Worm (Caenorhabditis elegans) whole organism, L3 larva: ENCODE data around the gene F57A8.7.

Source experiments
- R02D3.7 ChIP-seq: fragments of 150-350 bp; optimal IDR thresholded peaks from 2 replicates; lab custom pipeline; 2014; ENCODE audit warnings: missing biosample characterization, missing genetic modification characterization
- ZK546.5 ChIP-seq: sonication (generic microtip); optimal IDR thresholded peaks from 2 replicates; lab custom pipeline; 2017; ENCODE audit warnings: missing biosample characterization, missing genetic modification characterization
- aly-2 ChIP-seq: fragments of 150-350 bp; optimal IDR thresholded peaks from 2 replicates; lab custom pipeline; 2014; ENCODE audit warnings: missing biosample characterization, missing genetic modification characterization
- ama-1 ChIP-seq: fragments of 150-350 bp; optimal IDR thresholded peaks from 2 replicates; lab custom pipeline; 2018
- ceh-16 ChIP-seq: sonication (generic microtip); optimal IDR thresholded peaks from 2 replicates; lab custom pipeline; 2017; ENCODE audit warnings: missing biosample characterization, missing genetic modification characterization
- ceh-28 ChIP-seq: fragments of 150-350 bp; optimal IDR thresholded peaks from 2 replicates; lab custom pipeline; 2014; ENCODE audit warnings: missing biosample characterization, missing genetic modification reagents, missing genetic modification characterization
- ceh-82 ChIP-seq: fragments of 150-350 bp; optimal IDR thresholded peaks from 2 replicates; lab custom pipeline; 2014; ENCODE audit warnings: missing biosample characterization, missing genetic modification characterization
- ceh-9 ChIP-seq: sonication (generic microtip); optimal IDR thresholded peaks from 2 replicates; lab custom pipeline; 2018; ENCODE audit warnings: missing biosample characterization, missing genetic modification characterization
- daf-12 ChIP-seq: fragments of 150-350 bp; optimal IDR thresholded peaks from 2 replicates; lab custom pipeline; 2014; ENCODE audit warnings: missing biosample characterization, missing genetic modification reagents, missing genetic modification characterization
- egl-27 ChIP-seq: sonication (generic microtip); optimal IDR thresholded peaks from 4 replicates; lab custom pipeline; 2017; ENCODE audit warnings: missing biosample characterization, missing genetic modification reagents, missing genetic modification characterization
- egl-5 ChIP-seq: fragments of 150-350 bp; optimal IDR thresholded peaks from 2 replicates; lab custom pipeline; 2017; ENCODE audit warnings: missing biosample characterization, missing genetic modification reagents, missing genetic modification characterization, inconsistent platforms
- elt-1 ChIP-seq: fragments of 150-350 bp; optimal IDR thresholded peaks from 2 replicates; lab custom pipeline; 2014; ENCODE audit warnings: missing biosample characterization, missing genetic modification characterization
- elt-2 ChIP-seq: sonication (generic microtip); optimal IDR thresholded peaks from 2 replicates; lab custom pipeline; 2016; ENCODE audit warnings: missing genetic modification reagents, mild to moderate bottlenecking, missing genetic modification characterization, missing compliant biosample characterization
- elt-3 ChIP-seq, 3 experiments: fragments of 150-350 bp in 1 of 3; sonication (generic microtip) in 2 of 3; optimal IDR thresholded peaks; 2 replicates in 2 of 3; 4 replicates in 1 of 3; lab custom pipeline; 2014 to 2017; ENCODE audit warnings: missing biosample characterization in 3 of 3, missing genetic modification characterization in 3 of 3
- eor-1 ChIP-seq, 2 experiments: fragments of 150-350 bp; optimal IDR thresholded peaks; 2 replicates each; lab custom pipeline; 2014 to 2018; ENCODE audit warnings: missing biosample characterization in 2 of 2, missing genetic modification characterization in 2 of 2
- fkh-10 ChIP-seq: sonication (generic microtip); optimal IDR thresholded peaks from 2 replicates; lab custom pipeline; 2017; ENCODE audit warnings: missing biosample characterization, missing genetic modification reagents, missing genetic modification characterization
- fkh-2 ChIP-seq: fragments of 150-350 bp; optimal IDR thresholded peaks from 2 replicates; lab custom pipeline; 2014; ENCODE audit warnings: missing biosample characterization, missing genetic modification reagents, missing genetic modification characterization
- fos-1 ChIP-seq: fragments of 150-350 bp; optimal IDR thresholded peaks from 2 replicates; lab custom pipeline; 2014; ENCODE audit warnings: missing biosample characterization, missing genetic modification characterization
- hmg-11 ChIP-seq: sonication (generic microtip); optimal IDR thresholded peaks from 2 replicates; lab custom pipeline; 2016; ENCODE audit warnings: missing genetic modification characterization, missing compliant biosample characterization
- jun-1 ChIP-seq: fragments of 150-350 bp; optimal IDR thresholded peaks from 2 replicates; lab custom pipeline; 2014; ENCODE audit warnings: missing biosample characterization, missing genetic modification reagents, missing genetic modification characterization
- lin-15B ChIP-seq: fragments of 150-350 bp; optimal IDR thresholded peaks from 2 replicates; lab custom pipeline; 2014; ENCODE audit warnings: missing biosample characterization, missing genetic modification characterization
- lin-39 ChIP-seq: fragments of 150-350 bp; optimal IDR thresholded peaks from 2 replicates; lab custom pipeline; 2018; ENCODE audit warnings: missing biosample characterization, missing genetic modification reagents, missing genetic modification characterization
- lsy-12 ChIP-seq: sonication (generic microtip); optimal IDR thresholded peaks from 2 replicates; lab custom pipeline; 2016; ENCODE audit warnings: mild to moderate bottlenecking, missing genetic modification characterization, missing compliant biosample characterization
- mdl-1 ChIP-seq: fragments of 150-350 bp; optimal IDR thresholded peaks from 2 replicates; lab custom pipeline; 2014; ENCODE audit warnings: missing biosample characterization, missing genetic modification characterization
- mml-1 ChIP-seq: fragments of 150-350 bp; sonication (generic microtip); optimal IDR thresholded peaks from 3 replicates; lab custom pipeline; 2014; ENCODE audit warnings: missing biosample characterization, missing genetic modification characterization
- nfya-1 ChIP-seq: sonication (generic microtip); optimal IDR thresholded peaks from 2 replicates; lab custom pipeline; 2017; ENCODE audit warnings: missing genetic modification characterization, mild to moderate bottlenecking, missing compliant biosample characterization, antibody characterized with exemption, moderate library complexity; ENCODE audit not compliant: insufficient read depth
- nhr-11 ChIP-seq: fragments of 150-350 bp; optimal IDR thresholded peaks from 2 replicates; lab custom pipeline; 2014; ENCODE audit warnings: missing biosample characterization, missing genetic modification characterization
- nhr-12 ChIP-seq: fragments of 150-350 bp; optimal IDR thresholded peaks from 2 replicates; lab custom pipeline; 2014; ENCODE audit warnings: missing biosample characterization, missing genetic modification characterization
- nhr-23 ChIP-seq: fragments of 150-350 bp; optimal IDR thresholded peaks from 2 replicates; lab custom pipeline; 2014; ENCODE audit warnings: missing biosample characterization, missing genetic modification reagents, missing genetic modification characterization
- nhr-237 ChIP-seq: fragments of 150-350 bp; optimal IDR thresholded peaks from 2 replicates; lab custom pipeline; 2014; ENCODE audit warnings: missing biosample characterization, missing genetic modification characterization
- nhr-25 ChIP-seq: sonication (generic microtip); optimal IDR thresholded peaks from 2 replicates; lab custom pipeline; 2017; ENCODE audit warnings: missing biosample characterization, missing genetic modification characterization
- nhr-28 ChIP-seq: fragments of 150-350 bp; optimal IDR thresholded peaks from 2 replicates; lab custom pipeline; 2014; ENCODE audit warnings: missing biosample characterization, missing genetic modification characterization
- nhr-43 ChIP-seq: sonication (generic microtip); optimal IDR thresholded peaks from 2 replicates; lab custom pipeline; 2016; ENCODE audit warnings: mild to moderate bottlenecking, missing genetic modification characterization, missing compliant biosample characterization; ENCODE audit not compliant: poor library complexity, severe bottlenecking
- nhr-67 ChIP-seq: fragments of 150-350 bp; optimal IDR thresholded peaks from 2 replicates; lab custom pipeline; 2014; ENCODE audit warnings: missing biosample characterization, missing genetic modification characterization
- nhr-76 ChIP-seq: fragments of 150-350 bp; sonication (generic microtip); optimal IDR thresholded peaks from 5 replicates; lab custom pipeline; 2014; ENCODE audit warnings: missing biosample characterization, missing genetic modification characterization
- nhr-77 ChIP-seq: fragments of 150-350 bp; optimal IDR thresholded peaks from 2 replicates; lab custom pipeline; 2014; ENCODE audit warnings: missing biosample characterization, missing genetic modification characterization
- pha-4 ChIP-seq: fragments of 150-350 bp; optimal IDR thresholded peaks from 2 replicates; lab custom pipeline; 2014; ENCODE audit warnings: missing biosample characterization, missing genetic modification reagents, missing genetic modification characterization
- pqm-1 ChIP-seq: fragments of 150-350 bp; optimal IDR thresholded peaks from 2 replicates; lab custom pipeline; 2017; ENCODE audit warnings: missing biosample characterization, missing genetic modification characterization, inconsistent platforms
- sea-2 ChIP-seq: fragments of 150-350 bp; sonication (generic microtip); optimal IDR thresholded peaks from 4 replicates; lab custom pipeline; 2014; ENCODE audit warnings: missing biosample characterization, missing genetic modification reagents, missing genetic modification characterization
- skn-1 ChIP-seq: fragments of 150-350 bp; optimal IDR thresholded peaks from 2 replicates; lab custom pipeline; 2014; ENCODE audit warnings: missing biosample characterization, missing genetic modification characterization
- snpc-4 ChIP-seq: fragments of 150-350 bp; optimal IDR thresholded peaks from 2 replicates; lab custom pipeline; 2014; ENCODE audit warnings: missing biosample characterization, missing genetic modification characterization
- tbx-2 ChIP-seq: sonication (generic microtip); optimal IDR thresholded peaks from 2 replicates; lab custom pipeline; 2016; ENCODE audit warnings: mild to moderate bottlenecking, missing genetic modification characterization, missing compliant biosample characterization
- unc-39 ChIP-seq: sonication (generic microtip); optimal IDR thresholded peaks from 4 replicates; lab custom pipeline; 2017; ENCODE audit warnings: missing biosample characterization, missing genetic modification characterization
- unc-62 ChIP-seq: fragments of 150-350 bp; sonication (generic microtip); optimal IDR thresholded peaks from 4 replicates; lab custom pipeline; 2014; ENCODE audit warnings: missing biosample characterization, missing genetic modification reagents, missing genetic modification characterization
- zag-1 ChIP-seq: fragments of 150-350 bp; optimal IDR thresholded peaks from 2 replicates; lab custom pipeline; 2014; ENCODE audit warnings: missing biosample characterization, missing genetic modification characterization
- ztf-11 ChIP-seq: fragments of 150-350 bp; optimal IDR thresholded peaks from 2 replicates; lab custom pipeline; 2014; ENCODE audit warnings: missing biosample characterization, missing genetic modification characterization
- ztf-4 ChIP-seq: fragments of 150-350 bp; optimal IDR thresholded peaks from 2 replicates; lab custom pipeline; 2014; ENCODE audit warnings: missing biosample characterization, missing genetic modification characterization

Gene F57A8.7

DNA sequence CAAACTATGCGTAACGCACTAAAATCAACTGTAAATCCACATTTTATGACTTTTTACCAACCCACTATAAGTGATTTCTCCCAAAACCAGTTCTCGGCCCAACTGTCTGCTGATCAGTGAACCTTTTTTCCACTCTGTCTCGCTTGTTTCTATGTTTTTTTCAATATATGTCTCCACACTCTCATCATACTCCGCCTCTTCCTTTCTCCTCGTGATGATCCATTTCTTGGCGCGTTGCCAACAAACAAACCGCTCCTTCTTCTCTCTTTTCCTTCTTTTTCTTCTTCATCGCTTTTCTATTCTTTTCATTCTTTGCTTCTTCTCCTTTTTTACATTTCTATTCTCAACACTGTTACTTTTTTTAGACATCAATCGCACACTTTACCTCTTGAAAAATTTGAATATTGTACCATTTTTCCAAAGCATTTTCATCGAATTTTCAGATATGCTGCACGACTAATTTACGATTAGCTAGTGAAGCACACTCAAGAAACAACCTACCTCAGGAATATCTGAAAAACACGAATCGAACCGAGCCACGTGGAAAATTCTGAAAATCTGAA, 32.2 kb upstream of the F57A8.7 start, which contains the start of gene T06E8.8:
Gene T06E8.8 (plus strand): TSS at position 513 of the 563 bp plus-strand sequence.
- TF ChIP-seq unc-62 (GFP tag; lab: Kevin White, UChicago) (no peak), lin-39 (tag; lab: Kevin White, UChicago) (peak; percentile 52), mml-1 (tag; lab: Kevin White, UChicago) (no peak), tbx-2 (no peak), fkh-2 (no peak), ZK546.5 (tag; lab: Kevin White, UChicago) (no peak), lin-15B (no peak), daf-12 (tag; lab: Kevin White, UChicago) (no peak), elt-2 (no peak), ceh-28 (tag; lab: Kevin White, UChicago) (peak; percentile 15), fkh-10 (GFP tag; lab: Kevin White, UChicago) (no peak), nhr-237 (tag; lab: Kevin White, UChicago) (no peak), fos-1 (no peak), ceh-9 (tag; lab: Kevin White, UChicago) (no peak), zag-1 (no peak), ztf-11 (tag; lab: Kevin White, UChicago) (no peak), ztf-4 (tag; lab: Kevin White, UChicago) (no peak), nhr-12 (tag; lab: Kevin White, UChicago) (no peak), nhr-77 (tag; lab: Kevin White, UChicago) (no peak), nhr-67 (tag; lab: Kevin White, UChicago) (no peak), egl-5 (tag; lab: Kevin White, UChicago) (no peak), aly-2 (tag; lab: Kevin White, UChicago) (no peak), ceh-82 (tag; lab: Kevin White, UChicago) (no peak), eor-1 (tag; optimal IDR thresholded peaks at IDR 0.05; lab: Kevin White, UChicago) (no peak), lsy-12 (peak; percentile 18), egl-27 (tag; lab: Kevin White, UChicago) (no peak), elt-1 (tag; lab: Kevin White, UChicago) (no peak), nhr-28 (tag; lab: Kevin White, UChicago) (no peak), elt-3 (tag; optimal IDR thresholded peaks at IDR 0.05; lab: Kevin White, UChicago) (peak in 1 of 3 experiments; percentile 2), unc-39 (tag; lab: Kevin White, UChicago) (no peak), sea-2 (GFP tag; lab: Kevin White, UChicago) (no peak), nhr-23 (peak; percentile 84), R02D3.7 (tag; lab: Kevin White, UChicago) (no peak), pqm-1 (tag; lab: Kevin White, UChicago) (no peak), nhr-76 (tag; lab: Kevin White, UChicago) (no peak), ceh-16 (tag; lab: Kevin White, UChicago) (no peak), nhr-25 (peak; percentile 63), jun-1 (peak; percentile 65), hmg-11 (tag; lab: Kevin White, UChicago) (peak; percentile 39), pha-4 (peak; percentile 89), snpc-4 (tag; lab: Kevin White, UChicago) (peak; percentile 26), nfya-1 (tag; lab: Kevin White, UChicago) (peak; percentile 63), nhr-11 (no peak), skn-1 (tag; lab: Kevin White, UChicago) (no peak), ama-1 (no peak), mdl-1 (peak; percentile 16), nhr-43 (tag; lab: Kevin White, UChicago) (peak; percentile 71)
